Fruit fly (Drosophila melanogaster) S2 (cell line): Measurements from ENCODE around the gene CG16890.

Experiments used
- CG8478 ChIP-seq: fragments of >200 bp; optimal IDR thresholded peaks from 2 replicates; lab custom pipeline; 2018
- CTCF ChIP-seq, 2 experiments: fragments of >200 bp; optimal IDR thresholded peaks; 2 replicates each; lab custom pipeline; 2018

dm6 chr2L:13802075-13802639 is 18.0 kb upstream of the CG16890 start:
- TF ChIP-seq CG8478 (lab: Kevin White, UChicago) (no peak), CTCF (optimal IDR thresholded peaks at IDR 0.05; lab: Kevin White, UChicago) (no peak)
